Worm (Caenorhabditis elegans) whole organism, L4 larva: ENCODE results near the gene Y17G9B.5.
"Not testable (repeated sequence)": the region's sequence is repeated elsewhere in the genome, so short reads cannot be mapped to it uniquely, and the experiment has no call there.

ENCODE experiments used
- F37D6.2 ChIP-seq: sonication (generic microtip); optimal IDR thresholded peaks from 2 replicates; lab custom pipeline; 2016; ENCODE audit warnings: mild to moderate bottlenecking, missing genetic modification characterization, missing compliant biosample characterization
- T20F7.1 ChIP-seq: fragments of 200-800 bp; sonication (Bioruptor generic); optimal IDR thresholded peaks from 2 replicates; lab custom pipeline; 2018; ENCODE audit warnings: mild to moderate bottlenecking, missing genetic modification characterization, missing compliant biosample characterization
- T26A8.4 ChIP-seq: fragments of 200-800 bp; sonication (Bioruptor generic); IDR thresholded peaks from 2 replicates; pipeline ENCODE4 v1.3.6; 2022; ENCODE audit warnings: missing genetic modification characterization, missing compliant biosample characterization
- Y105C5A.15 ChIP-seq: fragments of 200-800 bp; sonication (Bioruptor generic); IDR thresholded peaks from 2 replicates; pipeline ENCODE4 v1.3.6; 2022; ENCODE audit warnings: missing genetic modification characterization, missing compliant biosample characterization
- Y5F2A.4 ChIP-seq: fragments of 200-800 bp; sonication (Bioruptor generic); optimal IDR thresholded peaks from 2 replicates; lab custom pipeline; 2018; ENCODE audit warnings: mild to moderate bottlenecking, missing genetic modification characterization, missing compliant biosample characterization
- Y75B8A.6 ChIP-seq: fragments of 200-800 bp; sonication (Bioruptor generic); IDR thresholded peaks from 2 replicates; pipeline ENCODE4 v1.3.6; 2022; ENCODE audit warnings: missing genetic modification reagents, missing genetic modification characterization, missing compliant biosample characterization
- ZK337.2 ChIP-seq: fragments of 200-800 bp; sonication (Bioruptor generic); IDR thresholded peaks from 2 replicates; pipeline ENCODE4 v1.3.6; 2022; ENCODE audit warnings: missing genetic modification reagents, missing genetic modification characterization, missing compliant biosample characterization
- ZK546.5 ChIP-seq, 2 experiments: sonication (generic microtip); optimal IDR thresholded peaks; 2 replicates each; lab custom pipeline; 2017; ENCODE audit warnings: missing biosample characterization in 2 of 2, missing genetic modification characterization in 2 of 2
- arid-1 ChIP-seq: fragments of 200-800 bp; sonication (Bioruptor generic); conservative IDR thresholded peaks from 2 replicates; pipeline ENCODE4 v1.3.6; 2022; ENCODE audit warnings: missing genetic modification reagents, missing genetic modification characterization, missing compliant biosample characterization
- ceh-44 ChIP-seq: fragments of 200-800 bp; sonication (Bioruptor generic); IDR thresholded peaks from 2 replicates; pipeline ENCODE4 v1.3.6; 2022; ENCODE audit warnings: missing genetic modification reagents, missing genetic modification characterization, missing compliant biosample characterization
- daf-16 ChIP-seq, 3 experiments: sonication (generic microtip); optimal IDR thresholded peaks; 2 replicates each; lab custom pipeline; 2016 to 2017; ENCODE audit warnings: missing genetic modification characterization in 3 of 3, missing genetic modification reagents in 3 of 3, mild to moderate bottlenecking in 2 of 3, missing compliant biosample characterization in 2 of 3, missing biosample characterization in 1 of 3, moderate library complexity in 1 of 3
- daf-19 ChIP-seq: fragments of 200-800 bp; sonication (Bioruptor generic); conservative IDR thresholded peaks from 2 replicates; pipeline ENCODE4 v1.3.6; 2022; ENCODE audit warnings: missing genetic modification characterization, missing compliant biosample characterization
- daf-8 ChIP-seq: fragments of 200-800 bp; sonication (Bioruptor generic); IDR thresholded peaks from 2 replicates; pipeline ENCODE4 v1.3.6; 2022; ENCODE audit warnings: missing genetic modification characterization, missing compliant biosample characterization
- dmd-6 ChIP-seq: fragments of 200-800 bp; sonication (Bioruptor generic); IDR thresholded peaks from 2 replicates; pipeline ENCODE4 v1.3.6; 2022; ENCODE audit warnings: missing genetic modification reagents, missing genetic modification characterization, missing compliant biosample characterization
- dmd-9 ChIP-seq: fragments of 200-800 bp; sonication (Bioruptor generic); IDR thresholded peaks from 2 replicates; pipeline ENCODE4 v1.3.6; 2022; ENCODE audit warnings: missing genetic modification reagents, missing genetic modification characterization, missing compliant biosample characterization
- dpl-1 ChIP-seq: fragments of 150-350 bp; optimal IDR thresholded peaks from 2 replicates; lab custom pipeline; 2014; ENCODE audit warnings: missing biosample characterization, missing genetic modification reagents, missing genetic modification characterization
- egl-43 ChIP-seq: fragments of 200-800 bp; sonication (Bioruptor generic); IDR thresholded peaks from 2 replicates; pipeline ENCODE4 v1.3.6; 2022; ENCODE audit warnings: missing genetic modification reagents, missing genetic modification characterization, missing compliant biosample characterization
- hif-1 ChIP-seq, 2 experiments: sonication (generic microtip); optimal IDR thresholded peaks; 2 replicates each; lab custom pipeline; 2016 to 2017; ENCODE audit warnings: missing compliant biosample characterization in 2 of 2, missing genetic modification characterization in 2 of 2, missing genetic modification reagents in 2 of 2, missing genotype in 2 of 2, mild to moderate bottlenecking in 1 of 2
- hlh-11 ChIP-seq: fragments of 200-800 bp; sonication (Bioruptor generic); optimal IDR thresholded peaks from 2 replicates; lab custom pipeline; 2018; ENCODE audit warnings: mild to moderate bottlenecking, missing genetic modification characterization, missing compliant biosample characterization
- hmg-1.1 ChIP-seq: fragments of 200-800 bp; sonication (Bioruptor generic); IDR thresholded peaks from 2 replicates; pipeline ENCODE4 v1.3.6; 2022; ENCODE audit warnings: missing genetic modification reagents, missing genetic modification characterization, missing compliant biosample characterization
- jun-1 ChIP-seq: fragments of 150-350 bp; optimal IDR thresholded peaks from 2 replicates; lab custom pipeline; 2014; ENCODE audit warnings: missing biosample characterization, missing genetic modification reagents, missing genetic modification characterization
- lim-7 ChIP-seq: fragments of 200-800 bp; sonication (Bioruptor generic); IDR thresholded peaks from 2 replicates; pipeline ENCODE4 v1.3.6; 2022; ENCODE audit warnings: missing genetic modification characterization, missing compliant biosample characterization
- lin-1 ChIP-seq: fragments of 200-800 bp; sonication (Bioruptor generic); IDR thresholded peaks from 2 replicates; pipeline ENCODE4 v1.3.6; 2022; ENCODE audit warnings: missing genetic modification reagents, missing genetic modification characterization, missing compliant biosample characterization
- lin-15B ChIP-seq: fragments of 150-350 bp; sonication (generic microtip); optimal IDR thresholded peaks from 3 replicates; lab custom pipeline; 2014; ENCODE audit warnings: missing biosample characterization, missing genetic modification characterization
- lin-29 ChIP-seq: fragments of 200-800 bp; sonication (Bioruptor generic); IDR thresholded peaks from 2 replicates; pipeline ENCODE4 v1.3.6; 2022; ENCODE audit warnings: missing genetic modification reagents, missing genetic modification characterization, missing compliant biosample characterization
- lin-38 ChIP-seq: fragments of 200-800 bp; sonication (Bioruptor generic); IDR thresholded peaks from 2 replicates; pipeline ENCODE4 v1.3.6; 2022; ENCODE audit warnings: missing genetic modification reagents, missing genetic modification characterization, missing compliant biosample characterization
- lsy-2 ChIP-seq, 2 experiments: fragments of 150-350 bp in 1 of 2; sonication (generic microtip) in 1 of 2; optimal IDR thresholded peaks; 2 replicates each; lab custom pipeline; 2014 to 2017; ENCODE audit warnings: missing biosample characterization in 2 of 2, missing genetic modification characterization in 2 of 2
- madf-9 ChIP-seq: fragments of 200-800 bp; sonication (Bioruptor generic); conservative IDR thresholded peaks from 2 replicates; pipeline ENCODE4 v1.3.6; 2022; ENCODE audit warnings: missing genetic modification reagents, missing genetic modification characterization, missing compliant biosample characterization
- mdl-1 ChIP-seq, 2 experiments: fragments of 150-350 bp in 1 of 2; sonication (generic microtip) in 1 of 2; optimal IDR thresholded peaks; 2 replicates each; lab custom pipeline; 2014 to 2017; ENCODE audit warnings: missing biosample characterization in 2 of 2, missing genetic modification characterization in 2 of 2
- mdt-29 ChIP-seq: fragments of 200-800 bp; sonication (Bioruptor generic); IDR thresholded peaks from 2 replicates; pipeline ENCODE4 v1.3.6; 2022; ENCODE audit warnings: missing genetic modification reagents, missing genetic modification characterization, missing compliant biosample characterization
- mep-1 ChIP-seq: fragments of 150-350 bp; sonication (generic microtip); optimal IDR thresholded peaks from 3 replicates; lab custom pipeline; 2014; ENCODE audit warnings: missing biosample characterization, missing genetic modification characterization
- mes-2 ChIP-seq: sonication (generic microtip); optimal IDR thresholded peaks from 2 replicates; lab custom pipeline; 2016; ENCODE audit warnings: missing genotype, mild to moderate bottlenecking, missing genetic modification characterization, missing compliant biosample characterization; ENCODE audit not compliant: poor library complexity, severe bottlenecking
- mxl-2 ChIP-seq: fragments of 200-800 bp; sonication (Bioruptor generic); conservative IDR thresholded peaks from 2 replicates; pipeline ENCODE4 v1.3.6; 2022; ENCODE audit warnings: missing genetic modification reagents, missing genetic modification characterization, missing compliant biosample characterization
- nhr-11 ChIP-seq: fragments of 150-350 bp; optimal IDR thresholded peaks from 2 replicates; lab custom pipeline; 2014; ENCODE audit warnings: missing biosample characterization, missing genetic modification characterization
- nhr-41 ChIP-seq: fragments of 200-800 bp; sonication (Bioruptor generic); IDR thresholded peaks from 2 replicates; pipeline ENCODE4 v1.3.6; 2022; ENCODE audit warnings: missing genetic modification reagents, missing genetic modification characterization, missing compliant biosample characterization
- nhr-42 ChIP-seq: fragments of 200-800 bp; sonication (Bioruptor generic); IDR thresholded peaks from 2 replicates; pipeline ENCODE4 v1.3.6; 2022; ENCODE audit warnings: missing genetic modification characterization, missing compliant biosample characterization
- nhr-48 ChIP-seq: sonication (generic microtip); optimal IDR thresholded peaks from 2 replicates; lab custom pipeline; 2016; ENCODE audit warnings: mild to moderate bottlenecking, missing genetic modification characterization, missing compliant biosample characterization
- nhr-77 ChIP-seq: fragments of 150-350 bp; optimal IDR thresholded peaks from 2 replicates; lab custom pipeline; 2014; ENCODE audit warnings: missing biosample characterization, missing genetic modification characterization
- pha-4 ChIP-seq, 2 experiments: fragments of 150-350 bp in 1 of 2; fragments of 200-800 bp in 1 of 2; sonication (Bioruptor generic) in 1 of 2; IDR thresholded peaks in 1 of 2; optimal IDR thresholded peaks in 1 of 2; 2 replicates each; pipeline versions ENCODE4 v1.3.6 to Lab custom; 2014 to 2022; ENCODE audit warnings: missing genetic modification characterization in 2 of 2, missing genetic modification reagents in 2 of 2, missing biosample characterization in 1 of 2, missing compliant biosample characterization in 1 of 2
- rbr-2 ChIP-seq: sonication (generic microtip); optimal IDR thresholded peaks from 2 replicates; lab custom pipeline; 2016; ENCODE audit warnings: missing genotype, missing genetic modification characterization, missing compliant biosample characterization
- set-16 ChIP-seq: fragments of 200-800 bp; sonication (Bioruptor generic); IDR thresholded peaks from 2 replicates; pipeline ENCODE4 v1.3.6; 2022; ENCODE audit warnings: missing genetic modification reagents, missing genetic modification characterization, missing compliant biosample characterization
- snpc-1.2 ChIP-seq: fragments of 200-800 bp; sonication (Bioruptor generic); IDR thresholded peaks from 2 replicates; pipeline ENCODE4 v1.3.6; 2022; ENCODE audit warnings: missing genetic modification reagents, missing genetic modification characterization, missing compliant biosample characterization
- spr-3 ChIP-seq: fragments of 200-800 bp; sonication (Bioruptor generic); optimal IDR thresholded peaks from 2 replicates; lab custom pipeline; 2018; ENCODE audit warnings: mild to moderate bottlenecking, missing genetic modification characterization, missing compliant biosample characterization
- tra-1 ChIP-seq: fragments of 200-800 bp; sonication (Bioruptor generic); IDR thresholded peaks from 2 replicates; pipeline ENCODE4 v1.3.6; 2022; ENCODE audit warnings: missing genetic modification reagents, missing genetic modification characterization, missing compliant biosample characterization
- unc-130 ChIP-seq: sonication (generic microtip); optimal IDR thresholded peaks from 2 replicates; lab custom pipeline; 2016; ENCODE audit warnings: missing genetic modification reagents, missing genetic modification characterization, missing compliant biosample characterization
- vab-7 ChIP-seq: fragments of 200-800 bp; sonication (Bioruptor generic); IDR thresholded peaks from 2 replicates; pipeline ENCODE4 v1.3.6; 2022; ENCODE audit warnings: missing genetic modification reagents, missing genetic modification characterization, missing compliant biosample characterization
- zfp-2 ChIP-seq: sonication (generic microtip); optimal IDR thresholded peaks from 2 replicates; lab custom pipeline; 2016; ENCODE audit warnings: mild to moderate bottlenecking, missing genetic modification characterization, missing compliant biosample characterization
- zfp-3 ChIP-seq: fragments of 200-800 bp; sonication (Bioruptor generic); conservative IDR thresholded peaks from 2 replicates; pipeline ENCODE4 v1.3.6; 2022; ENCODE audit warnings: missing genetic modification reagents, missing genetic modification characterization, missing compliant biosample characterization
- zip-2 ChIP-seq: fragments of 150-350 bp; optimal IDR thresholded peaks from 2 replicates; lab custom pipeline; 2014; ENCODE audit warnings: missing biosample characterization, missing genetic modification characterization

Gene Y17G9B.5

DNA sequence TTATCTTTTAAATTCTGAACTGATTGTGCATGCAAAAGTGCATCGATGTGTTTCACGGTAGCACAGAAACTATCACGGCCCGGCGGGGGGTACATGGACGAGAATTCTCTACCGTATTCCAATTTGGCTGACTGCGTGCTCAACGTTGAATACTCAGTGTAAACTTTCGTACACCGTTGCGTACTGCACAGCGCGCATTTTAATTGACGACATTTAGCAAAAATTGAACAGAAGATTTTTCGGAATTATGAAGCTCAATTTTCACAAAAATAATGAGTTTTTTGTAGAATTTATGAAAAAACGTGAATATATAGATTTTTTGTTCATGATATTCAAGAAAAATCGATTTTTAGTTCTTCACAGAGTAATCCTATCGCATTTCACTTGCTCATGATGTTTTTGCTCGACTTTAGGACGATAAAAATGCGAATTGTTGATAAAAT, 24.5 kb upstream of the Y17G9B.5 start (continued):
- TF ChIP-seq dmd-6 (GFP tag; lab: Robert Waterston, UW): peak; percentile 100
- peak; percentile 22 to 30 for TF ChIP-seq daf-16 (GFP tag; optimal IDR thresholded peaks at IDR 0.05; lab: Kevin White, UChicago)
- peak; percentile 16 for TF ChIP-seq daf-16 (tag; optimal IDR thresholded peaks at IDR 0.05; lab: Kevin White, UChicago)
- peak; percentile 65; the same call in 1 of the 2 replicates for TF ChIP-seq lim-7
- TF ChIP-seq mdt-29: peak; percentile 99
- TF ChIP-seq vab-7 (GFP tag; lab: Robert Waterston, UW): peak; percentile 100
- peak in 1 of 2 experiments; percentile 23 for TF ChIP-seq mdl-1 (tag; optimal IDR thresholded peaks at IDR 0.05; lab: Kevin White, UChicago)
- peak; percentile 100 for TF ChIP-seq ZK337.2 (GFP tag; lab: Robert Waterston, UW)
- TF ChIP-seq nhr-41 (GFP tag; lab: Robert Waterston, UW): peak; percentile 99
- peak; percentile 67 for TF ChIP-seq dpl-1
- TF ChIP-seq T26A8.4 (GFP tag; lab: Robert Waterston, UW): peak; percentile 100
- peak; percentile 27 for TF ChIP-seq zip-2 (tag; lab: Kevin White, UChicago)
- peak; percentile 100 for TF ChIP-seq madf-9 (GFP tag; lab: Robert Waterston, UW)
- TF ChIP-seq F37D6.2: peak; percentile 91
- TF ChIP-seq zfp-3 (GFP tag; lab: Robert Waterston, UW): peak; percentile 100
- TF ChIP-seq mxl-2 (GFP tag; lab: Robert Waterston, UW): peak; percentile 95
- peak; percentile 68 to 78 for TF ChIP-seq hif-1 (tag; optimal IDR thresholded peaks at IDR 0.05; lab: Kevin White, UChicago)
- TF ChIP-seq rbr-2 (tag; lab: Kevin White, UChicago): peak; percentile 96
- TF ChIP-seq lin-1: peak; percentile 98
- TF ChIP-seq lin-29: peak; percentile 100
- peak; percentile 96 to 97 for TF ChIP-seq lsy-2 (tag; optimal IDR thresholded peaks at IDR 0.05; lab: Kevin White, UChicago)
- TF ChIP-seq nhr-42 (GFP tag; lab: Robert Waterston, UW): peak; percentile 100
- TF ChIP-seq Y75B8A.6 (GFP tag; lab: Robert Waterston, UW): peak; percentile 100
- peak; percentile 68 for TF ChIP-seq spr-3
- peak; percentile 100 for TF ChIP-seq dmd-9 (GFP tag; lab: Robert Waterston, UW)
- TF ChIP-seq nhr-11: peak; percentile 30
- TF ChIP-seq daf-8 (GFP tag; lab: Robert Waterston, UW): peak; percentile 100
- TF ChIP-seq set-16 (GFP tag; lab: Robert Waterston, UW): peak; percentile 58
- TF ChIP-seq egl-43: peak; percentile 99
- TF ChIP-seq snpc-1.2 (GFP tag; lab: Robert Waterston, UW): peak; percentile 93
- peak; percentile 98 for TF ChIP-seq arid-1
- TF ChIP-seq ZK546.5 (tag; optimal IDR thresholded peaks at IDR 0.05; lab: Kevin White, UChicago): peak in 1 of 2 experiments; percentile 38
- TF ChIP-seq jun-1 (tag; lab: Kevin White, UChicago): peak; percentile 1
- TF ChIP-seq tra-1 (GFP tag; lab: Robert Waterston, UW): peak; percentile 100
- peak; percentile 13 for TF ChIP-seq lin-15B (tag; lab: Kevin White, UChicago)
- peak; percentile 99 for TF ChIP-seq ceh-44 (GFP tag; lab: Robert Waterston, UW)
- peak; percentile 93; the same call in 1 of the 2 replicates for TF ChIP-seq Y105C5A.15 (GFP tag; lab: Robert Waterston, UW)
- peak; percentile 91 for TF ChIP-seq T20F7.1 (GFP tag; lab: Kevin White, UChicago)
- TF ChIP-seq pha-4 (GFP tag; IDR thresholded peaks at IDR 0.05; lab: Robert Waterston, UW): peak; percentile 99
- TF ChIP-seq pha-4 (tag; optimal IDR thresholded peaks at IDR 0.05; lab: Kevin White, UChicago): not testable (repeated sequence)
- TF ChIP-seq mep-1: peak; percentile 68
- peak; percentile 84 for TF ChIP-seq nhr-48
- peak; percentile 100 for TF ChIP-seq hmg-1.1
- TF ChIP-seq lin-38 (GFP tag; lab: Robert Waterston, UW): peak; percentile 100
- TF ChIP-seq Y5F2A.4 (GFP tag; lab: Kevin White, UChicago): peak; percentile 35
- TF ChIP-seq mes-2 (tag; lab: Kevin White, UChicago): peak; percentile 80
- TF ChIP-seq nhr-77: peak; percentile 59
- TF ChIP-seq daf-19 (GFP tag; lab: Robert Waterston, UW): peak; percentile 99
- peak; percentile 86 for TF ChIP-seq hlh-11 (tag; lab: Kevin White, UChicago)
- TF ChIP-seq unc-130 (GFP tag; lab: Kevin White, UChicago): peak; percentile 1
- peak; percentile 82 for TF ChIP-seq zfp-2 (tag; lab: Kevin White, UChicago)
